Fruit fly (Drosophila melanogaster): Measurements from ENCODE around the gene CG6565.

The CG6565 gene

DNA sequence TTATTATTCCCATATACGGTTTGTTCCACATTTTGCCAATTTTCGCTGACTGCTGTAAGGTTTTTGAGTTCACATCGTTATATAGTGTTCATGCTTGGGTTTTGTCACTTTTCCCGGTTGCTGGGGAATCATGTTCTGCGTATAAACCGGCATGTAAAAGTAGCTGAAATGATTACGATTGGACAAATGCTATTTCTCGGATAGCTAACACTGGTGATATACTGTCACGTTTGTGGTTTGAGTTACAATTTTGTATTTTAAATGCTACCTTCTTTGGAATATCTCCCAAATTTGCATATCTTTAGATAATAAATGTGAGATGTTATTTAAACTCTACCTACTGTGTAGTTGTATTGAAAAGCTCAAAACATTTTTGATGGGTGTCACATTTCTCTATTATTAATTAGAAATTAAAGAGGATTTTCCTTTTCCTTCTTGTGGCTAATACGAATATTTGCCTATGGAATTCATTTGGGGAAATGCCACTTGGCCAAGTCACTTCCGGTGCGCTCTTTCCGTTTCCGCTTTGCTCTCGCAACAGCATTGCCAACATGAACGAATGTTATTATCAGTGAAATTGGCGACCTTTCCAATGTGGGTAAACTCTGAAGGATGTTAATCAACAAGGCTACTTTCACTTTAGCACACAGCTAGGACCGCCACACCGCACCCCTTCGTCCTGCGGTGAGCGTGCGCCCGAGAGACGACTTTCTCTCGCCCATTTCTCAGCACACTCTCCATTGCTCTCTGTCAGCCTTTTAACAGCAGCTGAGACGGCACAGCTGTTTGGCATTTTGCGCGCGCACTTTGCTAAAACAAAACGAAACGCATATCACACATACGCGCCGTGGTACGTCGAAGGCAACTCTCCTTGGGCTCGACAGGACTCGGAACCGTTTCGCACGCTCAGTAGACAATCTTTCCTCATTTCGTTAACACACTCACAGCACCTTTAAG lies 41.0 kb downstream of the CG6565 start, which contains the start of the genes CG16956, CG42784 and CG43850 (continued):
- TF ChIP-seq CG8632 (GFP tag; optimal IDR thresholded peaks at IDR 0.05) (no peak), Hr39 (GFP tag; optimal IDR thresholded peaks at IDR 0.05) (no peak), CG3919 (GFP tag; optimal IDR thresholded peaks at IDR 0.05) (no peak), CG3032 (tag; optimal IDR thresholded peaks at IDR 0.05) (no peak), CG4318 (GFP tag; optimal IDR thresholded peaks at IDR 0.05) (no peak)
